Worm (Caenorhabditis elegans) whole organism, mixed stage, embryonic: ENCODE data around the gene K10C2.7.
A peak's percentile ranks its signal among the peaks of the same experiment; 100 is the strongest.

Source experiments
- M03D4.4 ChIP-seq: sonication (generic microtip); optimal IDR thresholded peaks from 2 replicates; lab custom pipeline; 2017; ENCODE audit warnings: mild to moderate bottlenecking, missing genetic modification characterization, missing compliant biosample characterization
- bed-3 ChIP-seq: fragments of 200-800 bp; sonication (Bioruptor generic); optimal IDR thresholded peaks from 3 replicates; lab custom pipeline; 2018; ENCODE audit warnings: mild to moderate bottlenecking, missing genetic modification characterization, moderate library complexity, missing compliant biosample characterization
- blmp-1 ChIP-seq: fragments of 150-350 bp; optimal IDR thresholded peaks from 2 replicates; lab custom pipeline; 2014; ENCODE audit warnings: missing biosample characterization, missing genetic modification characterization
- ceh-39 ChIP-seq: fragments of 150-350 bp; optimal IDR thresholded peaks from 2 replicates; lab custom pipeline; 2014; ENCODE audit warnings: missing biosample characterization, missing genetic modification characterization
- ceh-43 ChIP-seq: fragments of 200-800 bp; sonication (Bioruptor generic); optimal IDR thresholded peaks from 2 replicates; lab custom pipeline; 2018; ENCODE audit warnings: mild to moderate bottlenecking, missing genetic modification characterization, moderate library complexity, missing compliant biosample characterization
- ceh-83 ChIP-seq: fragments of 200-800 bp; sonication (Bioruptor generic); optimal IDR thresholded peaks from 2 replicates; lab custom pipeline; 2018; ENCODE audit warnings: mild to moderate bottlenecking, missing genetic modification characterization, missing compliant biosample characterization
- ces-1 ChIP-seq: fragments of 150-350 bp; optimal IDR thresholded peaks from 2 replicates; lab custom pipeline; 2014; ENCODE audit warnings: missing biosample characterization, missing genetic modification reagents, missing genetic modification characterization
- cnd-1 ChIP-seq: fragments of 200-800 bp; sonication (Bioruptor generic); optimal IDR thresholded peaks from 2 replicates; lab custom pipeline; 2018; ENCODE audit warnings: mild to moderate bottlenecking, missing genetic modification characterization, missing compliant biosample characterization
- elt-1 ChIP-seq: sonication (generic microtip); optimal IDR thresholded peaks from 2 replicates; lab custom pipeline; 2017; ENCODE audit warnings: missing genetic modification characterization, mild to moderate bottlenecking, missing compliant biosample characterization, antibody characterized with exemption, moderate library complexity, borderline replicate concordance; ENCODE audit not compliant: insufficient read depth
- elt-3 ChIP-seq: fragments of 150-350 bp; optimal IDR thresholded peaks from 2 replicates; lab custom pipeline; 2014; ENCODE audit warnings: missing biosample characterization, missing genetic modification characterization
- flh-1 ChIP-seq: fragments of 200-800 bp; sonication (Bioruptor generic); optimal IDR thresholded peaks from 2 replicates; lab custom pipeline; 2018; ENCODE audit warnings: mild to moderate bottlenecking, missing genetic modification characterization, moderate library complexity, missing compliant biosample characterization
- ham-2 ChIP-seq: fragments of 200-800 bp; sonication (Bioruptor generic); optimal IDR thresholded peaks from 2 replicates; lab custom pipeline; 2018; ENCODE audit warnings: mild to moderate bottlenecking, missing genetic modification characterization, missing compliant biosample characterization
- hlh-1 ChIP-seq: fragments of 150-350 bp; optimal IDR thresholded peaks from 2 replicates; lab custom pipeline; 2014; ENCODE audit warnings: missing biosample characterization, missing genetic modification reagents, missing genetic modification characterization
- lin-13 ChIP-seq: fragments of 150-350 bp; optimal IDR thresholded peaks from 2 replicates; lab custom pipeline; 2014; ENCODE audit warnings: missing biosample characterization, missing genetic modification characterization
- lin-32 ChIP-seq: fragments of 200-800 bp; sonication (Bioruptor generic); optimal IDR thresholded peaks from 2 replicates; lab custom pipeline; 2018; ENCODE audit warnings: mild to moderate bottlenecking, missing genetic modification characterization, missing compliant biosample characterization
- lsy-2 ChIP-seq: fragments of 150-350 bp; optimal IDR thresholded peaks from 2 replicates; lab custom pipeline; 2014; ENCODE audit warnings: missing biosample characterization, missing genetic modification characterization
- mab-5 ChIP-seq: fragments of 150-350 bp; optimal IDR thresholded peaks from 2 replicates; lab custom pipeline; 2014; ENCODE audit warnings: missing biosample characterization, missing genetic modification characterization
- mep-1 ChIP-seq: fragments of 150-350 bp; optimal IDR thresholded peaks from 2 replicates; lab custom pipeline; 2017; ENCODE audit warnings: missing biosample characterization, missing genetic modification reagents, missing genetic modification characterization, inconsistent platforms
- nhr-2 ChIP-seq: fragments of 150-350 bp; optimal IDR thresholded peaks from 2 replicates; lab custom pipeline; 2014; ENCODE audit warnings: missing biosample characterization, missing genetic modification characterization
- nhr-237 ChIP-seq: fragments of 150-350 bp; optimal IDR thresholded peaks from 2 replicates; lab custom pipeline; 2014; ENCODE audit warnings: missing biosample characterization, missing genetic modification characterization
- nhr-28 ChIP-seq: fragments of 150-350 bp; optimal IDR thresholded peaks from 2 replicates; lab custom pipeline; 2014; ENCODE audit warnings: missing biosample characterization, missing genetic modification characterization
- nhr-76 ChIP-seq: sonication (generic microtip); optimal IDR thresholded peaks from 2 replicates; lab custom pipeline; 2017; ENCODE audit warnings: missing biosample characterization, missing genetic modification characterization
- pha-4 ChIP-seq: fragments of 150-350 bp; optimal IDR thresholded peaks from 2 replicates; lab custom pipeline; 2018; ENCODE audit warnings: missing biosample characterization, missing genetic modification reagents, missing genetic modification characterization
- sptf-1 ChIP-seq: sonication (generic microtip); optimal IDR thresholded peaks from 2 replicates; lab custom pipeline; 2017; ENCODE audit warnings: mild to moderate bottlenecking, missing genetic modification characterization, moderate library complexity, missing compliant biosample characterization
- tbx-8 ChIP-seq: fragments of 200-800 bp; sonication (Bioruptor generic); optimal IDR thresholded peaks from 2 replicates; lab custom pipeline; 2018; ENCODE audit warnings: mild to moderate bottlenecking, missing genetic modification characterization, moderate library complexity, missing compliant biosample characterization
- unc-120 ChIP-seq: sonication (generic microtip); optimal IDR thresholded peaks from 2 replicates; lab custom pipeline; 2017; ENCODE audit warnings: missing genetic modification characterization, missing compliant biosample characterization; ENCODE audit not compliant: poor library complexity, severe bottlenecking
- unc-39 ChIP-seq: fragments of 150-350 bp; optimal IDR thresholded peaks from 2 replicates; lab custom pipeline; 2014; ENCODE audit warnings: missing biosample characterization, missing genetic modification characterization
- unc-62 ChIP-seq: fragments of 150-350 bp; optimal IDR thresholded peaks from 2 replicates; lab custom pipeline; 2014; ENCODE audit warnings: missing biosample characterization, missing genetic modification reagents, missing genetic modification characterization
- zip-8 ChIP-seq: fragments of 150-350 bp; optimal IDR thresholded peaks from 2 replicates; lab custom pipeline; 2014; ENCODE audit warnings: missing biosample characterization, missing genetic modification characterization

Gene K10C2.7

ce11 chrX:6416357-6417087 is 26.8 kb downstream of the K10C2.7 start, which contains the start of gene T22E5.6:
Gene T22E5.6 (minus strand): TSS chrX:6416407.
- TF ChIP-seq ceh-43 (GFP tag; lab: Kevin White, UChicago) (no peak), ham-2 (GFP tag; lab: Kevin White, UChicago) (peak; percentile 7)

ce11 chrX:6413583-6413982 is 29.7 kb downstream of the K10C2.7 start:
- TF ChIP-seq unc-39 (tag; lab: Kevin White, UChicago) (no peak), mab-5 (tag; lab: Kevin White, UChicago) (no peak), lin-32 (no peak), elt-3 (no peak), nhr-28 (no peak), zip-8 (tag; lab: Kevin White, UChicago) (peak; percentile 82)
- TF ChIP-seq, all 35 proteins: peak for 1

ce11 chrX:6412575-6412974 is 30.7 kb downstream of the K10C2.7 start, which contains the start of gene T22E5.1:
Gene T22E5.1 (plus strand): TSS chrX:6412875.
- TF ChIP-seq nhr-76 (tag; lab: Kevin White, UChicago) (no peak), bed-3 (GFP tag; lab: Kevin White, UChicago) (no peak), mab-5 (tag; lab: Kevin White, UChicago) (no peak)

- TF ChIP-seq flh-1 (GFP tag; lab: Kevin White, UChicago) (no peak), bed-3 (GFP tag; lab: Kevin White, UChicago) (no peak), nhr-2 (tag; lab: Kevin White, UChicago) (no peak), cnd-1 (no peak), hlh-1 (tag; lab: Kevin White, UChicago) (peak; percentile 96), pha-4 (tag; lab: Kevin White, UChicago) (no peak), elt-1 (tag; lab: Kevin White, UChicago) (no peak), mep-1 (tag; lab: Kevin White, UChicago) (no peak), unc-62 (GFP tag; lab: Kevin White, UChicago) (peak; percentile 75), nhr-237 (no peak), zip-8 (tag; lab: Kevin White, UChicago) (no peak), mab-5 (tag; lab: Kevin White, UChicago) (no peak), blmp-1 (no peak), lsy-2 (tag; lab: Kevin White, UChicago) (no peak), unc-120 (tag; lab: Kevin White, UChicago) (peak; percentile 93), ceh-39 (no peak), sptf-1 (tag; lab: Kevin White, UChicago) (no peak), ces-1 (GFP tag; lab: Kevin White, UChicago) (no peak), M03D4.4 (no peak), ham-2 (GFP tag; lab: Kevin White, UChicago) (no peak), ceh-43 (GFP tag; lab: Kevin White, UChicago) (no peak), nhr-76 (tag; lab: Kevin White, UChicago) (no peak), elt-3 (no peak), ceh-83 (GFP tag; lab: Kevin White, UChicago) (no peak), lin-13 (tag; lab: Kevin White, UChicago) (no peak)
Measured at ce11 chrX:6410177-6410765, 33.0 kb downstream of the K10C2.7 start, which contains the start of gene mup-2. Gene mup-2 (minus strand): TSS chrX:6410227.

ce11 chrX:6408713-6409112 is 34.6 kb downstream of the K10C2.7 start:
- no peak for TF ChIP-seq ceh-43 (GFP tag; lab: Kevin White, UChicago)
- no peak for TF ChIP-seq tbx-8 (GFP tag; lab: Kevin White, UChicago)
- TF ChIP-seq unc-39 (tag; lab: Kevin White, UChicago) = no peak
- TF ChIP-seq nhr-237 = no peak
- no peak for TF ChIP-seq nhr-76 (tag; lab: Kevin White, UChicago)
- TF ChIP-seq sptf-1 (tag; lab: Kevin White, UChicago) = no peak
- TF ChIP-seq cnd-1 = no peak
- TF ChIP-seq ces-1 (GFP tag; lab: Kevin White, UChicago) = no peak
- no peak for TF ChIP-seq M03D4.4
- TF ChIP-seq unc-62 (GFP tag; lab: Kevin White, UChicago) = no peak
- no peak for TF ChIP-seq ceh-83 (GFP tag; lab: Kevin White, UChicago)
- TF ChIP-seq elt-3 = no peak
- no peak for TF ChIP-seq mab-5 (tag; lab: Kevin White, UChicago)
- no peak for TF ChIP-seq elt-1 (tag; lab: Kevin White, UChicago)
- no peak for TF ChIP-seq flh-1 (GFP tag; lab: Kevin White, UChicago)
- TF ChIP-seq hlh-1 (tag; lab: Kevin White, UChicago) = no peak
